Fruit fly (Drosophila melanogaster) whole organism, embryonic: Measurements from ENCODE around the gene ca.
A peak's percentile ranks its signal among the peaks of the same experiment; 100 is the strongest.

Source experiments
- Ada2b ChIP-seq: fragments of 200-800 bp; sonication (Bioruptor generic); IDR thresholded peaks from 2 replicates; pipeline ENCODE4 v1.3.6; 2022; ENCODE audit warnings: missing biosample characterization, missing genetic modification characterization
- Antp ChIP-seq: fragments of 200-800 bp; sonication (Bioruptor generic); optimal IDR thresholded peaks from 3 replicates; lab custom pipeline; 2016; ENCODE audit warnings: missing biosample characterization, missing genetic modification characterization
- BEAF-32 ChIP-seq: fragments of 200-800 bp; sonication (Bioruptor generic); optimal IDR thresholded peaks from 3 replicates; lab custom pipeline; 2017; ENCODE audit warnings: missing biosample characterization, missing genetic modification characterization, mild to moderate bottlenecking, moderate library complexity, missing genetic modification reagents
- CG11093 ChIP-seq: fragments of 200-800 bp; sonication (Bioruptor generic); IDR thresholded peaks from 3 replicates; pipeline ENCODE4 v1.3.6; 2022; ENCODE audit warnings: missing biosample characterization, missing genetic modification characterization
- CG11456 ChIP-seq: fragments of 200-800 bp; sonication (Bioruptor generic); IDR thresholded peaks from 3 replicates; pipeline ENCODE4 v1.3.6; 2022; ENCODE audit warnings: missing biosample characterization, missing genetic modification characterization
- CG11504 ChIP-seq: fragments of 200-800 bp; sonication (Bioruptor generic); optimal IDR thresholded peaks from 3 replicates; lab custom pipeline; 2019; ENCODE audit warnings: missing biosample characterization, mild to moderate bottlenecking, missing genetic modification characterization, moderate library complexity
- CG11696 ChIP-seq: fragments of 200-800 bp; sonication (Bioruptor generic); IDR thresholded peaks from 2 replicates; pipeline ENCODE4 v1.3.6; 2022; ENCODE audit warnings: missing biosample characterization, missing genetic modification characterization
- CG12236 ChIP-seq: fragments of 200-800 bp; sonication (Bioruptor generic); optimal IDR thresholded peaks from 2 replicates; lab custom pipeline; 2016; ENCODE audit warnings: missing biosample characterization, missing genetic modification characterization
- CG13424 ChIP-seq: fragments of 200-800 bp; sonication (Bioruptor generic); optimal IDR thresholded peaks from 2 replicates; lab custom pipeline; 2019; ENCODE audit warnings: missing biosample characterization, mild to moderate bottlenecking, missing genetic modification characterization, moderate library complexity
- CG14014 ChIP-seq: fragments of 200-800 bp; sonication (Bioruptor generic); IDR thresholded peaks from 2 replicates; pipeline ENCODE4 v1.3.6; 2022; ENCODE audit warnings: missing biosample characterization, missing genetic modification characterization
- CG14710 ChIP-seq: fragments of 200-800 bp; sonication (Bioruptor generic); optimal IDR thresholded peaks from 3 replicates; lab custom pipeline; 2019; ENCODE audit warnings: missing biosample characterization, mild to moderate bottlenecking, missing genetic modification characterization, moderate library complexity
- CG14860 ChIP-seq: fragments of 200-800 bp; sonication (Bioruptor generic); IDR thresholded peaks from 3 replicates; pipeline ENCODE4 v1.3.6; 2022; ENCODE audit warnings: missing biosample characterization, missing genetic modification characterization; ENCODE audit not compliant: partially characterized antibody
- CG15011 ChIP-seq: fragments of 200-800 bp; sonication (Bioruptor generic); optimal IDR thresholded peaks from 3 replicates; lab custom pipeline; 2018; ENCODE audit warnings: missing biosample characterization, mild to moderate bottlenecking, missing genetic modification characterization
- CG31441 ChIP-seq: fragments of 200-800 bp; sonication (Bioruptor generic); IDR thresholded peaks from 2 replicates; pipeline ENCODE4 v1.3.6; 2022; ENCODE audit warnings: missing biosample characterization, missing genetic modification characterization
- CG5245 ChIP-seq: fragments of 200-800 bp; sonication (Bioruptor generic); optimal IDR thresholded peaks from 3 replicates; lab custom pipeline; 2016; ENCODE audit warnings: missing biosample characterization, missing genetic modification characterization
- CG6272 ChIP-seq: fragments of 200-800 bp; sonication (Bioruptor generic); IDR thresholded peaks from 2 replicates; pipeline ENCODE4 v1.3.6; 2022; ENCODE audit warnings: missing biosample characterization, missing genetic modification characterization
- CG7839 ChIP-seq: fragments of 200-800 bp; sonication (Bioruptor generic); optimal IDR thresholded peaks from 3 replicates; lab custom pipeline; 2018; ENCODE audit warnings: missing biosample characterization, mild to moderate bottlenecking, missing genetic modification characterization, moderate library complexity
- CG7987 ChIP-seq: fragments of 200-800 bp; sonication (Bioruptor generic); optimal IDR thresholded peaks from 2 replicates; lab custom pipeline; 2018; ENCODE audit warnings: missing biosample characterization, mild to moderate bottlenecking, missing genetic modification characterization, moderate library complexity
- CG8765 ChIP-seq: fragments of 200-800 bp; sonication (Bioruptor generic); IDR thresholded peaks from 2 replicates; pipeline ENCODE4 v1.3.6; 2022; ENCODE audit warnings: missing biosample characterization, missing genetic modification characterization
- Camta ChIP-seq: fragments of 200-800 bp; sonication (Bioruptor generic); optimal IDR thresholded peaks from 2 replicates; lab custom pipeline; 2016; ENCODE audit warnings: missing biosample characterization, missing genetic modification characterization
- D19B ChIP-seq: fragments of 200-800 bp; sonication (Bioruptor generic); optimal IDR thresholded peaks from 2 replicates; lab custom pipeline; 2017; ENCODE audit warnings: missing biosample characterization, mild to moderate bottlenecking, missing genetic modification characterization
- Gug ChIP-seq: fragments of 200-800 bp; sonication (Bioruptor generic); IDR thresholded peaks from 4 replicates; pipeline ENCODE4 v1.3.6; 2022; ENCODE audit warnings: missing biosample characterization, missing genetic modification characterization
- H15 ChIP-seq: fragments of 200-800 bp; sonication (Bioruptor generic); IDR thresholded peaks from 3 replicates; pipeline ENCODE4 v1.3.6; 2022; ENCODE audit warnings: missing biosample characterization, missing genetic modification characterization
- HLH54F ChIP-seq: fragments of 200-800 bp; sonication (Bioruptor generic); optimal IDR thresholded peaks from 3 replicates; lab custom pipeline; 2016; ENCODE audit warnings: missing biosample characterization, missing genetic modification characterization
- Hr51 ChIP-seq, 2 experiments: fragments of 200-800 bp; sonication (Bioruptor generic); optimal IDR thresholded peaks; 2 replicates in 1 of 2; 3 replicates in 1 of 2; lab custom pipeline; 2016 to 2018; ENCODE audit warnings: missing biosample characterization in 2 of 2, missing genetic modification characterization in 2 of 2, mild to moderate bottlenecking in 1 of 2, moderate library complexity in 1 of 2
- NFAT ChIP-seq: fragments of 200-800 bp; sonication (Bioruptor generic); IDR thresholded peaks from 2 replicates; pipeline ENCODE4 v1.3.6; 2022; ENCODE audit warnings: missing biosample characterization, missing genetic modification characterization
- Ravus ChIP-seq: fragments of 200-800 bp; sonication (Bioruptor generic); IDR thresholded peaks from 2 replicates; pipeline ENCODE4 v1.3.6; 2022; ENCODE audit warnings: missing biosample characterization, missing genetic modification characterization
- Sin3A ChIP-seq: fragments of >200 bp; optimal IDR thresholded peaks from 2 replicates; lab custom pipeline; 2018
- Sox100B ChIP-seq: fragments of 200-800 bp; sonication (Bioruptor generic); optimal IDR thresholded peaks from 3 replicates; lab custom pipeline; 2018; ENCODE audit warnings: missing biosample characterization, mild to moderate bottlenecking, missing genetic modification characterization
- Trl ChIP-seq, 3 experiments: fragments of >200 bp in 2 of 3; fragments of 200-800 bp in 1 of 3; sonication (Bioruptor generic) in 1 of 3; optimal IDR thresholded peaks; 2 replicates in 1 of 3; 3 replicates in 2 of 3; lab custom pipeline; 2016 to 2017; ENCODE audit warnings: missing biosample characterization in 1 of 3, missing genetic modification characterization in 1 of 3
- Xbp1 ChIP-seq: fragments of 200-800 bp; sonication (Bioruptor generic); optimal IDR thresholded peaks from 3 replicates; lab custom pipeline; 2016; ENCODE audit warnings: missing biosample characterization, mild to moderate bottlenecking, missing genetic modification characterization
- ap ChIP-seq: fragments of 200-800 bp; sonication (Bioruptor generic); IDR thresholded peaks from 2 replicates; pipeline ENCODE4 v1.3.6; 2022; ENCODE audit warnings: missing biosample characterization, missing genetic modification characterization
- ase ChIP-seq: fragments of 200-800 bp; sonication (Bioruptor generic); IDR thresholded peaks from 3 replicates; pipeline ENCODE4 v1.3.6; 2022; ENCODE audit warnings: missing biosample characterization, missing genetic modification characterization
- bab2 ChIP-seq: fragments of 200-800 bp; sonication (Bioruptor generic); optimal IDR thresholded peaks from 2 replicates; lab custom pipeline; 2016; ENCODE audit warnings: missing biosample characterization, missing genetic modification characterization
- bbx ChIP-seq: fragments of 200-800 bp; sonication (Bioruptor generic); IDR thresholded peaks from 2 replicates; pipeline ENCODE4 v1.3.6; 2022; ENCODE audit warnings: missing biosample characterization, missing genetic modification characterization; ENCODE audit not compliant: partially characterized antibody
- cad ChIP-seq: fragments of >200 bp; optimal IDR thresholded peaks from 2 replicates; lab custom pipeline; 2017; ENCODE audit warnings: missing biosample characterization, missing genetic modification characterization
- chinmo ChIP-seq: fragments of 200-800 bp; sonication (Bioruptor generic); IDR thresholded peaks from 4 replicates; pipeline ENCODE4 v1.3.6; 2022; ENCODE audit warnings: missing biosample characterization, missing genetic modification characterization; ENCODE audit not compliant: partially characterized antibody
- disco-r ChIP-seq: fragments of 200-800 bp; sonication (Bioruptor generic); optimal IDR thresholded peaks from 2 replicates; lab custom pipeline; 2016; ENCODE audit warnings: missing biosample characterization, missing genetic modification characterization
- dmrt11E ChIP-seq: fragments of 200-800 bp; sonication (Bioruptor generic); optimal IDR thresholded peaks from 3 replicates; lab custom pipeline; 2018; ENCODE audit warnings: missing biosample characterization, mild to moderate bottlenecking, missing genetic modification characterization, moderate library complexity
- dmrt99B ChIP-seq: fragments of 200-800 bp; sonication (Bioruptor generic); optimal IDR thresholded peaks from 2 replicates; lab custom pipeline; 2018; ENCODE audit warnings: missing biosample characterization, mild to moderate bottlenecking, missing genetic modification characterization, moderate library complexity
- lola ChIP-seq, 3 experiments: fragments of >200 bp in 2 of 3; fragments of 200-800 bp in 1 of 3; sonication (Bioruptor generic) in 1 of 3; optimal IDR thresholded peaks; 2 replicates each; lab custom pipeline; 2017 to 2019; ENCODE audit warnings: missing biosample characterization in 3 of 3, missing genetic modification characterization in 3 of 3, mild to moderate bottlenecking in 1 of 3, moderate library complexity in 1 of 3
- mam ChIP-seq: fragments of 200-800 bp; sonication (Bioruptor generic); optimal IDR thresholded peaks from 3 replicates; lab custom pipeline; 2016; ENCODE audit warnings: missing biosample characterization, missing genetic modification characterization
- nerfin-2 ChIP-seq: fragments of 200-800 bp; sonication (Bioruptor generic); IDR thresholded peaks from 2 replicates; pipeline ENCODE4 v1.3.6; 2022; ENCODE audit warnings: missing biosample characterization, missing genetic modification characterization; ENCODE audit not compliant: partially characterized antibody
- prd ChIP-seq, 3 experiments: fragments of >200 bp in 2 of 3; fragments of 200-800 bp in 1 of 3; sonication (Bioruptor generic) in 1 of 3; optimal IDR thresholded peaks in 2 of 3; IDR thresholded peaks in 1 of 3; 2 replicates in 2 of 3; 3 replicates in 1 of 3; pipeline versions ENCODE4 v1.3.6 to Lab custom; 2017 to 2022; ENCODE audit warnings: missing biosample characterization in 1 of 3, missing genetic modification characterization in 1 of 3
- repo ChIP-seq: fragments of 200-800 bp; sonication (Bioruptor generic); optimal IDR thresholded peaks from 2 replicates; lab custom pipeline; 2016; ENCODE audit warnings: missing biosample characterization, missing genetic modification characterization
- sr ChIP-seq: fragments of 200-800 bp; sonication (Bioruptor generic); IDR thresholded peaks from 3 replicates; pipeline ENCODE4 v1.3.6; 2022; ENCODE audit warnings: missing biosample characterization, missing genetic modification characterization
- tio ChIP-seq: fragments of 200-800 bp; sonication (Bioruptor generic); optimal IDR thresholded peaks from 2 replicates; lab custom pipeline; 2017; ENCODE audit warnings: missing biosample characterization, missing genetic modification characterization, inconsistent platforms
- zfh2 ChIP-seq: fragments of 200-800 bp; sonication (Bioruptor generic); optimal IDR thresholded peaks from 2 replicates; lab custom pipeline; 2016; ENCODE audit warnings: missing biosample characterization, missing genetic modification characterization

ca gene

dm6 chr3R:29772090-29772794 is 34.4 kb upstream of the ca start (continued):
- peak; percentile 8; the same call in 1 of the 2 replicates for TF ChIP-seq CG14014
- no peak for TF ChIP-seq disco-r (GFP tag; lab: Kevin White, UChicago)
- TF ChIP-seq cad (GFP tag; lab: Kevin White, UChicago) = peak; percentile 12
- TF ChIP-seq CG7839 (tag; lab: Kevin White, UChicago) = peak; percentile 45
- TF ChIP-seq Sox100B (GFP tag; lab: Kevin White, UChicago) = peak; percentile 61
- peak in 1 of 3 experiments; percentile 69 for TF ChIP-seq lola (GFP tag; optimal IDR thresholded peaks at IDR 0.05; lab: Kevin White, UChicago)
- peak; percentile 9; the same call in 1 of the 2 replicates for TF ChIP-seq nerfin-2 (GFP tag; lab: Robert Waterston, UW)
- peak; percentile 32; the same call in 1 of the 3 replicates for TF ChIP-seq sr (GFP tag; lab: Robert Waterston, UW)
- TF ChIP-seq CG11093 = no peak
- TF ChIP-seq Xbp1 = peak; percentile 9
- no peak for TF ChIP-seq Camta (GFP tag; lab: Kevin White, UChicago)
- TF ChIP-seq CG5245 (GFP tag; lab: Kevin White, UChicago) = no peak
- TF ChIP-seq HLH54F = peak; percentile 10
- TF ChIP-seq repo (GFP tag; lab: Kevin White, UChicago) = no peak
- TF ChIP-seq Antp = peak; percentile 8
- TF ChIP-seq CG14710 (tag; lab: Kevin White, UChicago) = peak; percentile 61
- TF ChIP-seq dmrt99B (tag; lab: Kevin White, UChicago) = peak; percentile 14
- TF ChIP-seq BEAF-32 (GFP tag; lab: Kevin White, UChicago) = peak; percentile 64
- TF ChIP-seq Hr51 (GFP tag; optimal IDR thresholded peaks at IDR 0.05; lab: Kevin White, UChicago) = no peak
- TF ChIP-seq CG11456 (GFP tag; lab: Robert Waterston, UW) = peak; percentile 58; the same call in 2 of the 3 replicates
- no peak for TF ChIP-seq CG12236
- no peak for TF ChIP-seq Sin3A (lab: Kevin White, UChicago)
- TF ChIP-seq prd (optimal IDR thresholded peaks at IDR 0.05; lab: Kevin White, UChicago) = no peak
- peak; percentile 51; the same call in 2 of the 3 replicates for TF ChIP-seq prd (GFP tag; IDR thresholded peaks at IDR 0.05; lab: Robert Waterston, UW)
- no peak for TF ChIP-seq Ada2b
- peak; percentile 42 for TF ChIP-seq D19B
- TF ChIP-seq CG11504 (tag; lab: Kevin White, UChicago) = peak; percentile 61
- peak in 1 of 2 experiments; percentile 96 for TF ChIP-seq Trl (optimal IDR thresholded peaks at IDR 0.05; lab: Kevin White, UChicago)
- TF ChIP-seq Trl (GFP tag; optimal IDR thresholded peaks at IDR 0.05; lab: Kevin White, UChicago) = peak; percentile 47
- peak; percentile 2 for TF ChIP-seq mam (GFP tag; lab: Kevin White, UChicago)
- TF ChIP-seq H15 (GFP tag; lab: Robert Waterston, UW) = no peak
- peak; percentile 32; the same call in 1 of the 2 replicates for TF ChIP-seq CG31441
- 0 out of 4 replicates have a peak, but pooled peaks have one; percentile 8 for TF ChIP-seq chinmo (GFP tag; lab: Robert Waterston, UW)
- peak; percentile 8 for TF ChIP-seq CG15011 (GFP tag; lab: Kevin White, UChicago)
- TF ChIP-seq ase = no peak
- peak; percentile 75 for TF ChIP-seq NFAT (GFP tag; lab: Robert Waterston, UW)
- TF ChIP-seq CG11696 (GFP tag; lab: Robert Waterston, UW) = no peak
- TF ChIP-seq CG14860 = 0 out of 3 replicates have a peak, but pooled peaks have one; percentile 15
- no peak for TF ChIP-seq CG7987 (GFP tag; lab: Kevin White, UChicago)
- TF ChIP-seq zfh2 (GFP tag; lab: Kevin White, UChicago) = no peak
- no peak for TF ChIP-seq Ravus
- TF ChIP-seq tio (GFP tag; lab: Kevin White, UChicago) = peak; percentile 62
- TF ChIP-seq bbx = no peak
- peak; percentile 15 for TF ChIP-seq CG13424 (tag; lab: Kevin White, UChicago)
- peak; percentile 48; the same call in 1 of the 2 replicates for TF ChIP-seq CG8765 (GFP tag; lab: Robert Waterston, UW)
- TF ChIP-seq CG6272 (GFP tag; lab: Robert Waterston, UW) = peak; percentile 46
- peak; percentile 42; the same call in 3 of the 4 replicates for TF ChIP-seq Gug
- TF ChIP-seq ap (GFP tag; lab: Robert Waterston, UW) = no peak
- no peak for TF ChIP-seq bab2
- peak; percentile 33 for TF ChIP-seq dmrt11E (tag; lab: Kevin White, UChicago)
